Fruit fly (Drosophila melanogaster): ENCODE measurements around the gene CG31373.

DNA sequence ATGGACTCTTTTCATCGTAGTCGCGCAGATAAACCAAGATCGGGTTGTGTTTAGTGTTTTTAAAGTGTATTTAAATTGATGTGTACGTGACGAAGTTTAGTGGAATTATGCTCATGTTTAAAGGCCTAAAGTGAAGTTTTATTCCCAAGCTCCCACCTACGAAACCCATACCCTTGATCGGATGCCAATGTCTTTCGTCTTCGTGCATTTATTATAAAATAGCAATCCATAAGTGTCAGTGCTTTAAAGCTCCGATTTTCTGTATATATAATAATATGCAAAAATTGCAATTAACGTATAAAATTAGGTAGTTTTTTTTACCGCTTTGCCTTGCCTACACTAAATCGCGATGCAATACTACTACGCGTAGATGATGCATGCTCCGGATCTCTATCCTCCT, 4.2 kb downstream of the CG31373 start, which contains the start of gene CG31391:
- TF ChIP-seq Max (GFP tag; optimal IDR thresholded peaks at IDR 0.05) (no peak), CkIIα-i1 (GFP tag; IDR thresholded peaks at IDR 0.05) (no peak), bigmax (GFP tag; optimal IDR thresholded peaks at IDR 0.05) (no peak), al (GFP tag; IDR thresholded peaks at IDR 0.05) (no peak), CTCF (GFP tag; optimal IDR thresholded peaks at IDR 0.05) (no peak), CG11456 (GFP tag; IDR thresholded peaks at IDR 0.05) (no peak), CG10147 (GFP tag; optimal IDR thresholded peaks at IDR 0.05) (no peak), Atf6 (GFP tag; IDR thresholded peaks at IDR 0.05) (no peak), CG16863 (GFP tag; optimal IDR thresholded peaks at IDR 0.05) (no peak), Elba2 (GFP tag; optimal IDR thresholded peaks at IDR 0.05) (no peak), CG4854 (GFP tag; optimal IDR thresholded peaks at IDR 0.05) (no peak), jing (GFP tag; optimal IDR thresholded peaks at IDR 0.05) (no peak)

Data from whole organism, embryonic.